Worm (Caenorhabditis elegans) whole organism, L4 larva: Measurements from ENCODE around the gene zipt-15.

Experiments
- F44E2.7 ChIP-seq: fragments of 200-800 bp; sonication (Bioruptor generic); IDR thresholded peaks from 2 replicates; pipeline ENCODE4 v2.1.2; 2022; ENCODE audit warnings: missing genetic modification characterization, missing compliant biosample characterization
- Y48G9A.11 ChIP-seq: fragments of 200-800 bp; sonication (Bioruptor generic); IDR thresholded peaks from 2 replicates; pipeline ENCODE4 v1.3.6; 2022; ENCODE audit warnings: missing genetic modification reagents, missing genetic modification characterization, missing compliant biosample characterization
- aha-1 ChIP-seq: fragments of 150-350 bp; peaks from one replicate; lab custom pipeline; 2014; ENCODE audit warnings: missing biosample characterization, missing genetic modification characterization
- ces-1 ChIP-seq: fragments of 150-350 bp; sonication (generic microtip); optimal IDR thresholded peaks from 4 replicates; lab custom pipeline; 2014; ENCODE audit warnings: missing biosample characterization, missing genetic modification reagents, missing genetic modification characterization
- ctbp-1 ChIP-seq: fragments of 200-800 bp; sonication (Bioruptor generic); IDR thresholded peaks from 2 replicates; pipeline ENCODE4 v1.3.6; 2022; ENCODE audit warnings: missing genetic modification reagents, missing genetic modification characterization, missing compliant biosample characterization
- daf-16 ChIP-seq, 3 experiments: sonication (generic microtip); optimal IDR thresholded peaks; 2 replicates each; lab custom pipeline; 2016 to 2017; ENCODE audit warnings: missing genetic modification characterization in 3 of 3, missing genetic modification reagents in 3 of 3, mild to moderate bottlenecking in 2 of 3, missing compliant biosample characterization in 2 of 3, missing biosample characterization in 1 of 3, moderate library complexity in 1 of 3
- egl-27 ChIP-seq: sonication (generic microtip); optimal IDR thresholded peaks from 3 replicates; lab custom pipeline; 2017; ENCODE audit warnings: missing biosample characterization, missing genetic modification reagents, missing genetic modification characterization
- egl-43 ChIP-seq: fragments of 200-800 bp; sonication (Bioruptor generic); IDR thresholded peaks from 2 replicates; pipeline ENCODE4 v1.3.6; 2022; ENCODE audit warnings: missing genetic modification reagents, missing genetic modification characterization, missing compliant biosample characterization
- hmg-1.1 ChIP-seq: fragments of 200-800 bp; sonication (Bioruptor generic); IDR thresholded peaks from 2 replicates; pipeline ENCODE4 v1.3.6; 2022; ENCODE audit warnings: missing genetic modification reagents, missing genetic modification characterization, missing compliant biosample characterization
- lin-38 ChIP-seq: fragments of 200-800 bp; sonication (Bioruptor generic); IDR thresholded peaks from 2 replicates; pipeline ENCODE4 v1.3.6; 2022; ENCODE audit warnings: missing genetic modification reagents, missing genetic modification characterization, missing compliant biosample characterization
- mdt-29 ChIP-seq: fragments of 200-800 bp; sonication (Bioruptor generic); IDR thresholded peaks from 2 replicates; pipeline ENCODE4 v1.3.6; 2022; ENCODE audit warnings: missing genetic modification reagents, missing genetic modification characterization, missing compliant biosample characterization
- mep-1 ChIP-seq: fragments of 150-350 bp; sonication (generic microtip); optimal IDR thresholded peaks from 3 replicates; lab custom pipeline; 2014; ENCODE audit warnings: missing biosample characterization, missing genetic modification characterization
- mxl-2 ChIP-seq: fragments of 200-800 bp; sonication (Bioruptor generic); conservative IDR thresholded peaks from 2 replicates; pipeline ENCODE4 v1.3.6; 2022; ENCODE audit warnings: missing genetic modification reagents, missing genetic modification characterization, missing compliant biosample characterization
- nhr-10 ChIP-seq: fragments of 150-350 bp; optimal IDR thresholded peaks from 2 replicates; lab custom pipeline; 2014; ENCODE audit warnings: missing biosample characterization, missing genetic modification characterization
- nhr-28 ChIP-seq: fragments of 150-350 bp; optimal IDR thresholded peaks from 2 replicates; lab custom pipeline; 2014; ENCODE audit warnings: missing biosample characterization, missing genetic modification characterization
- nhr-6 ChIP-seq: fragments of 150-350 bp; optimal IDR thresholded peaks from 2 replicates; lab custom pipeline; 2014; ENCODE audit warnings: missing biosample characterization, missing genetic modification characterization
- saeg-2 ChIP-seq: fragments of 200-800 bp; sonication (Bioruptor generic); IDR thresholded peaks from 2 replicates; pipeline ENCODE4 v1.3.6; 2022; ENCODE audit warnings: missing genetic modification reagents, missing genetic modification characterization, missing compliant biosample characterization
- sdz-12 ChIP-seq: fragments of 200-800 bp; sonication (Bioruptor generic); optimal IDR thresholded peaks from 2 replicates; lab custom pipeline; 2018; ENCODE audit warnings: mild to moderate bottlenecking, missing genetic modification characterization, missing compliant biosample characterization
- unc-62 ChIP-seq, 3 experiments: fragments of 150-350 bp in 1 of 3; sonication (generic microtip); optimal IDR thresholded peaks in 2 of 3; peaks in 1 of 3; 1 replicate in 1 of 3; 2 replicates in 2 of 3; lab custom pipeline; 2014 to 2017; ENCODE audit warnings: missing biosample characterization in 3 of 3, missing genetic modification characterization in 3 of 3, missing genetic modification reagents in 3 of 3, missing genotype in 1 of 3

The zipt-15 gene

DNA sequence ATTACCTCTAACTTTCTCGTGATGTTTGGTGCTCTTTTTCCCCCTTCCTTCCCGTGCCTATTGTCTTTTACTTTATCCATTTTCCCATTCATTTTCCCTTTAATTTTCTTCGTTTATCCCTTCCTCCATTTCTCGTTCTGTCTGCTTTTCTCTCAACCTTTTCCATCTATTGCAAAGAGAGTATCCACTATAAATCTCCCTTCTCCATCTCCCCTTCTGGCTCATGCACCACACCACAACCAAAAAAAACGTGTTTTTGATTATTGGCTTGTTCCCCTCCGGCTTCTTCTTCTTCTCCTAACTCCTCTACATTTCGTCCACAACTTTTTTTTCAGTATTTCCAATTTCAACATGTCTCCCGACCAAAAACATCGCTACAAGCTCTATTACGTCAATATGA, 64.5 kb downstream of the zipt-15 start, which contains the start of gene gst-40:
gst-40 (plus strand) TSS at position 236 of the 400 bp plus-strand sequence.
- no peak for TF ChIP-seq ces-1 (GFP tag; lab: Kevin White, UChicago)
- no peak for TF ChIP-seq ctbp-1
- TF ChIP-seq Y48G9A.11, result no peak
- TF ChIP-seq hmg-1.1 (GFP tag; lab: Robert Waterston, UW), result 0 out of 2 replicates have a peak, but pooled peaks have one; percentile 26
- no peak for TF ChIP-seq mep-1 (tag; lab: Kevin White, UChicago)
- TF ChIP-seq daf-16 (GFP tag; optimal IDR thresholded peaks at IDR 0.05; lab: Kevin White, UChicago), result no peak
- no peak for TF ChIP-seq daf-16 (tag; optimal IDR thresholded peaks at IDR 0.05; lab: Kevin White, UChicago)
- TF ChIP-seq nhr-6, result no peak
- TF ChIP-seq mxl-2 (GFP tag; lab: Robert Waterston, UW), result no peak
- peak; percentile 63 for TF ChIP-seq aha-1 (tag; lab: Kevin White, UChicago)
- TF ChIP-seq sdz-12 (GFP tag; lab: Kevin White, UChicago), result no peak
- no peak for TF ChIP-seq mdt-29 (GFP tag; lab: Robert Waterston, UW)
- no peak for TF ChIP-seq F44E2.7
- no peak for TF ChIP-seq egl-27 (tag; lab: Kevin White, UChicago)
- TF ChIP-seq nhr-10 (tag; lab: Kevin White, UChicago), result no peak
- no peak for TF ChIP-seq egl-43
- no peak for TF ChIP-seq nhr-28 (tag; lab: Kevin White, UChicago)
- no peak for TF ChIP-seq lin-38
- TF ChIP-seq, all 104 proteins: peak for 2

DNA sequence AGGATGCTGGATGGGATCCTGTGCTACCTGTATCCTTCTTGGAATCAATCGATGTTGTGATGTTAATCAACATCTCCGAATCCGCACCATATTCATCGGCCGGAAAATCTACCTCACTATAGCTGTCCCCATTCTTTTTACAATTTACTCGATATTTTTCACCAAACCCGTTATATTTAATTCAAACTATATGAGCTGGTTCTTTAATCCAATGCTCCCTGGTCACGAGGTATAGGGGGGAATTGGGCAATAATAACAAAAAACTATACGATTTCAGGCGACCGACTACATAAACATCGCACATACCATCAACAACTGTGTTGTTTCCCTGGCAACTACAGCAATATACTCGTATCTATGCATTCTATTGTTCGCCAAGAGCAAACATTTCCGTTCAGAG, 67.2 kb downstream of the zipt-15 start:
- peak; percentile 63 for TF ChIP-seq aha-1 (tag; lab: Kevin White, UChicago)
- peak in 1 of 2 experiments; percentile 47 for TF ChIP-seq unc-62 (GFP tag; optimal IDR thresholded peaks at IDR 0.05 in 1 of 2; lab: Kevin White, UChicago)
- no peak for TF ChIP-seq unc-62 (tag; optimal IDR thresholded peaks at IDR 0.05; lab: Kevin White, UChicago)
- TF ChIP-seq saeg-2, result no peak
- TF ChIP-seq, all 104 proteins: peak for 2
